Worm (Caenorhabditis elegans) whole organism, L2 larva: Measurements from ENCODE around the gene aos-1.
A peak's percentile ranks its signal among the peaks of the same experiment; 100 is the strongest.

Experiments
- C34F6.9 ChIP-seq: fragments of 150-350 bp; optimal IDR thresholded peaks from 2 replicates; lab custom pipeline; 2014; ENCODE audit warnings: missing biosample characterization, missing genetic modification characterization
- F13H6.1 ChIP-seq: sonication (generic microtip); optimal IDR thresholded peaks from 2 replicates; lab custom pipeline; 2016; ENCODE audit warnings: missing genetic modification characterization, missing compliant biosample characterization
- R02D3.7 ChIP-seq: fragments of 150-350 bp; optimal IDR thresholded peaks from 2 replicates; lab custom pipeline; 2014; ENCODE audit warnings: missing biosample characterization, missing genetic modification characterization
- blmp-1 ChIP-seq: sonication (generic microtip); optimal IDR thresholded peaks from 2 replicates; lab custom pipeline; 2017; ENCODE audit warnings: missing genetic modification characterization, mild to moderate bottlenecking, missing compliant biosample characterization, antibody characterized with exemption, moderate library complexity; ENCODE audit not compliant: insufficient read depth
- ceh-16 ChIP-seq: fragments of 150-350 bp; optimal IDR thresholded peaks from 2 replicates; lab custom pipeline; 2014; ENCODE audit warnings: missing biosample characterization, missing genetic modification characterization
- ceh-82 ChIP-seq: fragments of 150-350 bp; optimal IDR thresholded peaks from 2 replicates; lab custom pipeline; 2014; ENCODE audit warnings: missing biosample characterization, missing genetic modification characterization
- crh-2 ChIP-seq: sonication (generic microtip); optimal IDR thresholded peaks from 2 replicates; lab custom pipeline; 2017; ENCODE audit warnings: missing biosample characterization, missing genetic modification characterization
- dmd-4 ChIP-seq: sonication (generic microtip); optimal IDR thresholded peaks from 2 replicates; lab custom pipeline; 2017; ENCODE audit warnings: missing biosample characterization, missing genetic modification characterization
- egl-27 ChIP-seq: sonication (generic microtip); optimal IDR thresholded peaks from 3 replicates; lab custom pipeline; 2017; ENCODE audit warnings: missing biosample characterization, missing genetic modification reagents, missing genetic modification characterization
- elt-3 ChIP-seq: sonication (generic microtip); optimal IDR thresholded peaks from 2 replicates; lab custom pipeline; 2017; ENCODE audit warnings: missing biosample characterization, missing genetic modification characterization
- fos-1 ChIP-seq: fragments of 150-350 bp; optimal IDR thresholded peaks from 2 replicates; lab custom pipeline; 2014; ENCODE audit warnings: missing biosample characterization, missing genetic modification characterization
- gmeb-1 ChIP-seq: fragments of 150-350 bp; optimal IDR thresholded peaks from 2 replicates; lab custom pipeline; 2014; ENCODE audit warnings: missing biosample characterization, missing genetic modification characterization
- lin-13 ChIP-seq: fragments of 150-350 bp; optimal IDR thresholded peaks from 2 replicates; lab custom pipeline; 2014; ENCODE audit warnings: missing biosample characterization, missing genetic modification reagents, missing genetic modification characterization
- lsy-2 ChIP-seq, 2 experiments: fragments of 150-350 bp in 1 of 2; sonication (generic microtip) in 1 of 2; optimal IDR thresholded peaks; 2 replicates each; lab custom pipeline; 2014 to 2017; ENCODE audit warnings: missing biosample characterization in 2 of 2, missing genetic modification characterization in 2 of 2
- mdl-1 ChIP-seq, 2 experiments: fragments of 150-350 bp in 1 of 2; sonication (generic microtip) in 1 of 2; optimal IDR thresholded peaks; 2 replicates each; lab custom pipeline; 2017; ENCODE audit warnings: missing biosample characterization in 2 of 2, missing genetic modification characterization in 2 of 2
- nhr-10 ChIP-seq: sonication (generic microtip); optimal IDR thresholded peaks from 2 replicates; lab custom pipeline; 2017; ENCODE audit warnings: missing biosample characterization, missing genetic modification characterization
- nhr-11 ChIP-seq: fragments of 150-350 bp; optimal IDR thresholded peaks from 2 replicates; lab custom pipeline; 2014; ENCODE audit warnings: missing biosample characterization, missing genetic modification characterization
- nhr-129 ChIP-seq: fragments of 150-350 bp; optimal IDR thresholded peaks from 2 replicates; lab custom pipeline; 2014; ENCODE audit warnings: missing biosample characterization, missing genetic modification characterization
- nhr-21 ChIP-seq: fragments of 150-350 bp; optimal IDR thresholded peaks from 2 replicates; lab custom pipeline; 2014; ENCODE audit warnings: missing biosample characterization, missing genetic modification characterization
- sem-4 ChIP-seq: fragments of 150-350 bp; optimal IDR thresholded peaks from 2 replicates; lab custom pipeline; 2014; ENCODE audit warnings: missing biosample characterization, missing genetic modification reagents, missing genetic modification characterization
- skn-1 ChIP-seq: sonication (generic microtip); optimal IDR thresholded peaks from 2 replicates; lab custom pipeline; 2017; ENCODE audit warnings: missing biosample characterization, missing genetic modification characterization
- sma-3 ChIP-seq: sonication (generic microtip); optimal IDR thresholded peaks from 2 replicates; lab custom pipeline; 2016; ENCODE audit warnings: missing genetic modification reagents, missing genetic modification characterization, missing compliant biosample characterization
- sma-9 ChIP-seq, 2 experiments: fragments of 150-350 bp in 1 of 2; sonication (generic microtip) in 1 of 2; optimal IDR thresholded peaks; 2 replicates each; lab custom pipeline; 2014 to 2016; ENCODE audit warnings: missing genetic modification characterization in 2 of 2, mild to moderate bottlenecking in 1 of 2, missing biosample characterization in 1 of 2, missing compliant biosample characterization in 1 of 2, missing genetic modification reagents in 1 of 2, moderate library complexity in 1 of 2
- unc-55 ChIP-seq: fragments of 150-350 bp; sonication (generic microtip); optimal IDR thresholded peaks from 3 replicates; lab custom pipeline; 2014; ENCODE audit warnings: missing biosample characterization, missing genetic modification reagents, missing genetic modification characterization
- unc-62 ChIP-seq: fragments of 150-350 bp; optimal IDR thresholded peaks from 2 replicates; lab custom pipeline; 2014; ENCODE audit warnings: missing biosample characterization, missing genetic modification reagents, missing genetic modification characterization
- ztf-1 ChIP-seq: fragments of 200-800 bp; sonication (Bioruptor generic); conservative IDR thresholded peaks from 2 replicates; pipeline ENCODE4 v1.3.6; 2022; ENCODE audit warnings: missing genetic modification characterization, missing compliant biosample characterization
- ztf-4 ChIP-seq: fragments of 150-350 bp; optimal IDR thresholded peaks from 2 replicates; lab custom pipeline; 2014; ENCODE audit warnings: missing biosample characterization, missing genetic modification characterization

The aos-1 gene

ce11 chrV:10094374-10094773 lies 35.7 kb downstream of the aos-1 start, which contains the start of gene srd-49:
TSS of gene srd-49 (plus strand) at chrV:10094674.
- TF ChIP-seq R02D3.7 (tag; lab: Kevin White, UChicago) = no peak

- TF ChIP-seq ceh-82 (tag; lab: Kevin White, UChicago) (no peak), dmd-4 (tag; lab: Kevin White, UChicago) (no peak), elt-3 (no peak), unc-55 (no peak), lin-13 (no peak)
Measured at ce11 chrV:10091152-10091551, 38.9 kb downstream of the aos-1 start, which contains the start of gene R04B5.11. TSS of gene R04B5.11 (minus strand) at chrV:10091252.

ce11 chrV:10090461-10090860 lies 39.6 kb downstream of the aos-1 start, which contains the start of gene R04B5.7:
TSS of gene R04B5.7 (minus strand) at chrV:10090561.
- TF ChIP-seq nhr-10 (tag; lab: Kevin White, UChicago) (no peak), ztf-1 (GFP tag; lab: Robert Waterston, UW) (no peak), mdl-1 (tag; optimal IDR thresholded peaks at IDR 0.05; lab: Kevin White, UChicago) (no peak)

ce11 chrV:10087103-10087502 lies 43.0 kb downstream of the aos-1 start, which contains the start of gene R04B5.5:
TSS of gene R04B5.5 (plus strand) at chrV:10087480.
- TF ChIP-seq blmp-1 (tag; lab: Kevin White, UChicago) (peak; percentile 55), ceh-16 (tag; lab: Kevin White, UChicago) (no peak), sma-3 (GFP tag; lab: Kevin White, UChicago) (peak; percentile 32), nhr-21 (tag; lab: Kevin White, UChicago) (peak; percentile 65), crh-2 (tag; lab: Kevin White, UChicago) (peak; percentile 35), mdl-1 (tag; optimal IDR thresholded peaks at IDR 0.05; lab: Kevin White, UChicago) (peak; percentile 15 to 45), sma-9 (GFP tag; optimal IDR thresholded peaks at IDR 0.05; lab: Kevin White, UChicago) (peak; percentile 87), sma-9 (tag; optimal IDR thresholded peaks at IDR 0.05; lab: Kevin White, UChicago) (no peak), F13H6.1 (tag; lab: Kevin White, UChicago) (peak; percentile 29), gmeb-1 (no peak), fos-1 (peak; percentile 69), C34F6.9 (tag; lab: Kevin White, UChicago) (peak; percentile 21), egl-27 (tag; lab: Kevin White, UChicago) (peak; percentile 35), lin-13 (no peak), nhr-129 (no peak), lsy-2 (tag; optimal IDR thresholded peaks at IDR 0.05; lab: Kevin White, UChicago) (peak in 1 of 2 experiments; percentile 39)

ce11 chrV:10086141-10086540 lies 44.0 kb downstream of the aos-1 start:
- TF ChIP-seq F13H6.1 (tag; lab: Kevin White, UChicago) (peak; percentile 37), dmd-4 (tag; lab: Kevin White, UChicago) (no peak), skn-1 (tag; lab: Kevin White, UChicago) (no peak), ztf-1 (GFP tag; lab: Robert Waterston, UW) (no peak), sma-9 (GFP tag; optimal IDR thresholded peaks at IDR 0.05; lab: Kevin White, UChicago) (peak; percentile 32), sma-9 (tag; optimal IDR thresholded peaks at IDR 0.05; lab: Kevin White, UChicago) (no peak), lsy-2 (tag; optimal IDR thresholded peaks at IDR 0.05; lab: Kevin White, UChicago) (peak in 1 of 2 experiments; percentile 13)

ce11 chrV:10084864-10085263 lies 45.2 kb downstream of the aos-1 start, which contains the start of gene R04B5.6:
TSS of gene R04B5.6 (plus strand) at chrV:10085164.
- TF ChIP-seq sma-9 (GFP tag; optimal IDR thresholded peaks at IDR 0.05; lab: Kevin White, UChicago) = no peak
- no peak for TF ChIP-seq sma-9 (tag; optimal IDR thresholded peaks at IDR 0.05; lab: Kevin White, UChicago)
- TF ChIP-seq dmd-4 (tag; lab: Kevin White, UChicago) = no peak
- no peak for TF ChIP-seq ceh-16 (tag; lab: Kevin White, UChicago)
- TF ChIP-seq nhr-10 (tag; lab: Kevin White, UChicago) = no peak
- no peak for TF ChIP-seq ztf-4
- no peak for TF ChIP-seq nhr-11
- TF ChIP-seq lsy-2 (tag; optimal IDR thresholded peaks at IDR 0.05; lab: Kevin White, UChicago) = no peak
- no peak for TF ChIP-seq F13H6.1 (tag; lab: Kevin White, UChicago)
- no peak for TF ChIP-seq unc-62 (GFP tag; lab: Kevin White, UChicago)
- no peak for TF ChIP-seq blmp-1 (tag; lab: Kevin White, UChicago)

- peak; percentile 29 for TF ChIP-seq sma-9 (GFP tag; optimal IDR thresholded peaks at IDR 0.05; lab: Kevin White, UChicago)
- no peak for TF ChIP-seq sma-9 (tag; optimal IDR thresholded peaks at IDR 0.05; lab: Kevin White, UChicago)
- peak; percentile 24 for TF ChIP-seq unc-55
- TF ChIP-seq sem-4 = no peak
- peak; percentile 45 for TF ChIP-seq crh-2 (tag; lab: Kevin White, UChicago)
- peak; percentile 2 for TF ChIP-seq skn-1 (tag; lab: Kevin White, UChicago)
- TF ChIP-seq sma-3 (GFP tag; lab: Kevin White, UChicago) = no peak
- TF ChIP-seq mdl-1 (tag; optimal IDR thresholded peaks at IDR 0.05; lab: Kevin White, UChicago) = no peak
- TF ChIP-seq ceh-16 (tag; lab: Kevin White, UChicago) = no peak
- no peak for TF ChIP-seq unc-62 (GFP tag; lab: Kevin White, UChicago)
Measured at ce11 chrV:10083999-10084468, 46.1 kb downstream of the aos-1 start, which contains the start of gene nhr-12. TSS of gene nhr-12 (minus strand) at chrV:10084049.
